Worm (Caenorhabditis elegans) whole organism, L4 larva: ENCODE measurements around the gene F59A7.5.
A peak's percentile ranks its signal among the peaks of the same experiment; 100 is the strongest.

Experiments used
- D1046.2 ChIP-seq: fragments of 200-800 bp; sonication (Bioruptor generic); IDR thresholded peaks from 2 replicates; pipeline ENCODE4 v1.3.6; 2022; ENCODE audit warnings: missing genetic modification characterization, missing compliant biosample characterization
- F26F4.8 ChIP-seq: fragments of 200-800 bp; sonication (Bioruptor generic); conservative IDR thresholded peaks from 2 replicates; pipeline ENCODE4 v1.3.6; 2022; ENCODE audit warnings: missing genetic modification characterization, missing compliant biosample characterization
- F49E8.2 ChIP-seq: sonication (generic microtip); optimal IDR thresholded peaks from 2 replicates; lab custom pipeline; 2016; ENCODE audit warnings: missing compliant biosample characterization, mild to moderate bottlenecking, missing genetic modification characterization, borderline replicate concordance
- Y48G9A.11 ChIP-seq: fragments of 200-800 bp; sonication (Bioruptor generic); IDR thresholded peaks from 2 replicates; pipeline ENCODE4 v1.3.6; 2022; ENCODE audit warnings: missing genetic modification reagents, missing genetic modification characterization, missing compliant biosample characterization
- aha-1 ChIP-seq: fragments of 150-350 bp; peaks from one replicate; lab custom pipeline; 2014; ENCODE audit warnings: missing biosample characterization, missing genetic modification characterization
- ama-1 ChIP-seq: fragments of 150-350 bp; optimal IDR thresholded peaks from 2 replicates; lab custom pipeline; 2014; ENCODE audit warnings: inconsistent platforms, mixed read lengths
- ceh-28 ChIP-seq: fragments of 150-350 bp; optimal IDR thresholded peaks from 2 replicates; lab custom pipeline; 2014; ENCODE audit warnings: missing biosample characterization, missing genetic modification reagents, missing genetic modification characterization
- ceh-62 ChIP-seq: sonication (generic microtip); optimal IDR thresholded peaks from 2 replicates; lab custom pipeline; 2017; ENCODE audit warnings: missing biosample characterization, missing genetic modification characterization
- ces-1 ChIP-seq: fragments of 150-350 bp; sonication (generic microtip); optimal IDR thresholded peaks from 4 replicates; lab custom pipeline; 2014; ENCODE audit warnings: missing biosample characterization, missing genetic modification reagents, missing genetic modification characterization
- ctbp-1 ChIP-seq: fragments of 200-800 bp; sonication (Bioruptor generic); IDR thresholded peaks from 2 replicates; pipeline ENCODE4 v1.3.6; 2022; ENCODE audit warnings: missing genetic modification reagents, missing genetic modification characterization, missing compliant biosample characterization
- dmd-8 ChIP-seq: fragments of 200-800 bp; sonication (Bioruptor generic); IDR thresholded peaks from 2 replicates; pipeline ENCODE4 v1.3.6; 2022; ENCODE audit warnings: missing genetic modification characterization, missing compliant biosample characterization
- dmd-9 ChIP-seq: fragments of 200-800 bp; sonication (Bioruptor generic); IDR thresholded peaks from 2 replicates; pipeline ENCODE4 v1.3.6; 2022; ENCODE audit warnings: missing genetic modification reagents, missing genetic modification characterization, missing compliant biosample characterization
- dve-1 ChIP-seq: sonication (generic microtip); optimal IDR thresholded peaks from 2 replicates; lab custom pipeline; 2017; ENCODE audit warnings: antibody characterized with exemption, mild to moderate bottlenecking, missing genetic modification characterization, missing compliant biosample characterization; ENCODE audit not compliant: insufficient read depth
- egl-27 ChIP-seq: sonication (generic microtip); optimal IDR thresholded peaks from 3 replicates; lab custom pipeline; 2017; ENCODE audit warnings: missing biosample characterization, missing genetic modification reagents, missing genetic modification characterization
- egl-43 ChIP-seq: fragments of 200-800 bp; sonication (Bioruptor generic); IDR thresholded peaks from 2 replicates; pipeline ENCODE4 v1.3.6; 2022; ENCODE audit warnings: missing genetic modification reagents, missing genetic modification characterization, missing compliant biosample characterization
- jun-1 ChIP-seq: fragments of 150-350 bp; optimal IDR thresholded peaks from 2 replicates; lab custom pipeline; 2014; ENCODE audit warnings: missing biosample characterization, missing genetic modification reagents, missing genetic modification characterization
- lin-1 ChIP-seq: fragments of 200-800 bp; sonication (Bioruptor generic); IDR thresholded peaks from 2 replicates; pipeline ENCODE4 v1.3.6; 2022; ENCODE audit warnings: missing genetic modification reagents, missing genetic modification characterization, missing compliant biosample characterization
- lin-13 ChIP-seq: fragments of 150-350 bp; optimal IDR thresholded peaks from 2 replicates; lab custom pipeline; 2014; ENCODE audit warnings: missing biosample characterization, missing genetic modification reagents, missing genetic modification characterization
- lin-38 ChIP-seq: fragments of 200-800 bp; sonication (Bioruptor generic); IDR thresholded peaks from 2 replicates; pipeline ENCODE4 v1.3.6; 2022; ENCODE audit warnings: missing genetic modification reagents, missing genetic modification characterization, missing compliant biosample characterization
- lir-3 ChIP-seq: sonication (generic microtip); optimal IDR thresholded peaks from 2 replicates; lab custom pipeline; 2016; ENCODE audit warnings: mild to moderate bottlenecking, missing genetic modification characterization, missing compliant biosample characterization
- mdl-1 ChIP-seq, 2 experiments: fragments of 150-350 bp in 1 of 2; sonication (generic microtip) in 1 of 2; optimal IDR thresholded peaks; 2 replicates each; lab custom pipeline; 2014 to 2017; ENCODE audit warnings: missing biosample characterization in 2 of 2, missing genetic modification characterization in 2 of 2
- mdt-29 ChIP-seq: fragments of 200-800 bp; sonication (Bioruptor generic); IDR thresholded peaks from 2 replicates; pipeline ENCODE4 v1.3.6; 2022; ENCODE audit warnings: missing genetic modification reagents, missing genetic modification characterization, missing compliant biosample characterization
- mep-1 ChIP-seq: fragments of 150-350 bp; sonication (generic microtip); optimal IDR thresholded peaks from 3 replicates; lab custom pipeline; 2014; ENCODE audit warnings: missing biosample characterization, missing genetic modification characterization
- nhr-102 ChIP-seq: sonication (generic microtip); optimal IDR thresholded peaks from 2 replicates; lab custom pipeline; 2016; ENCODE audit warnings: mild to moderate bottlenecking, missing genetic modification characterization, moderate library complexity, missing compliant biosample characterization
- nhr-11 ChIP-seq: fragments of 150-350 bp; optimal IDR thresholded peaks from 2 replicates; lab custom pipeline; 2014; ENCODE audit warnings: missing biosample characterization, missing genetic modification characterization
- nhr-28 ChIP-seq: fragments of 150-350 bp; optimal IDR thresholded peaks from 2 replicates; lab custom pipeline; 2014; ENCODE audit warnings: missing biosample characterization, missing genetic modification characterization
- nhr-48 ChIP-seq: sonication (generic microtip); optimal IDR thresholded peaks from 2 replicates; lab custom pipeline; 2016; ENCODE audit warnings: mild to moderate bottlenecking, missing genetic modification characterization, missing compliant biosample characterization
- nhr-6 ChIP-seq: fragments of 150-350 bp; optimal IDR thresholded peaks from 2 replicates; lab custom pipeline; 2014; ENCODE audit warnings: missing biosample characterization, missing genetic modification characterization
- nhr-76 ChIP-seq: fragments of 150-350 bp; optimal IDR thresholded peaks from 2 replicates; lab custom pipeline; 2014; ENCODE audit warnings: missing biosample characterization, missing genetic modification characterization
- pha-4 ChIP-seq, 2 experiments: fragments of 150-350 bp in 1 of 2; fragments of 200-800 bp in 1 of 2; sonication (Bioruptor generic) in 1 of 2; IDR thresholded peaks in 1 of 2; optimal IDR thresholded peaks in 1 of 2; 2 replicates each; pipeline versions ENCODE4 v1.3.6 to Lab custom; 2014 to 2022; ENCODE audit warnings: missing genetic modification characterization in 2 of 2, missing genetic modification reagents in 2 of 2, missing biosample characterization in 1 of 2, missing compliant biosample characterization in 1 of 2
- rbr-2 ChIP-seq: sonication (generic microtip); optimal IDR thresholded peaks from 2 replicates; lab custom pipeline; 2016; ENCODE audit warnings: missing genotype, missing genetic modification characterization, missing compliant biosample characterization
- set-16 ChIP-seq: fragments of 200-800 bp; sonication (Bioruptor generic); IDR thresholded peaks from 2 replicates; pipeline ENCODE4 v1.3.6; 2022; ENCODE audit warnings: missing genetic modification reagents, missing genetic modification characterization, missing compliant biosample characterization
- snpc-1.2 ChIP-seq: fragments of 200-800 bp; sonication (Bioruptor generic); IDR thresholded peaks from 2 replicates; pipeline ENCODE4 v1.3.6; 2022; ENCODE audit warnings: missing genetic modification reagents, missing genetic modification characterization, missing compliant biosample characterization
- snpc-4 ChIP-seq: fragments of 150-350 bp; optimal IDR thresholded peaks from 2 replicates; lab custom pipeline; 2014; ENCODE audit warnings: missing biosample characterization, missing genetic modification characterization
- ztf-7 ChIP-seq: fragments of 150-350 bp; optimal IDR thresholded peaks from 2 replicates; lab custom pipeline; 2014; ENCODE audit warnings: missing biosample characterization, missing genetic modification characterization

The F59A7.5 gene

ce11 chrV:2067985-2068499, 45.6 kb downstream of the F59A7.5 start, which contains the start of gene lbp-9 (continued):
- TF ChIP-seq mdl-1 (tag; optimal IDR thresholded peaks at IDR 0.05; lab: Kevin White, UChicago) (peak in 1 of 2 experiments; percentile 88), rbr-2 (tag; lab: Kevin White, UChicago) (peak; percentile 28), snpc-1.2 (GFP tag; lab: Robert Waterston, UW) (peak; percentile 43; the same call in 1 of the 2 replicates), lin-1 (GFP tag; lab: Robert Waterston, UW) (no peak), jun-1 (tag; lab: Kevin White, UChicago) (no peak), nhr-76 (tag; lab: Kevin White, UChicago) (no peak), ama-1 (lab: Kevin White, UChicago) (peak; percentile 23), ceh-62 (tag; lab: Kevin White, UChicago) (no peak), lin-13 (GFP tag; lab: Kevin White, UChicago) (peak; percentile 12), lir-3 (tag; lab: Kevin White, UChicago) (no peak), Y48G9A.11 (no peak), nhr-28 (tag; lab: Kevin White, UChicago) (peak; percentile 53), dmd-9 (no peak), mdt-29 (GFP tag; lab: Robert Waterston, UW) (peak; percentile 25; the same call in 1 of the 2 replicates)

ce11 chrV:2068728-2069443, 46.4 kb downstream of the F59A7.5 start:
- TF ChIP-seq lin-38 (peak; percentile 12; the same call in 1 of the 2 replicates), D1046.2 (GFP tag; lab: Robert Waterston, UW) (no peak), egl-43 (GFP tag; lab: Robert Waterston, UW) (no peak), nhr-11 (tag; lab: Kevin White, UChicago) (no peak), F49E8.2 (tag; lab: Kevin White, UChicago) (peak; percentile 17), snpc-4 (tag; lab: Kevin White, UChicago) (no peak), set-16 (GFP tag; lab: Robert Waterston, UW) (peak; percentile 16; the same call in 1 of the 2 replicates), nhr-102 (tag; lab: Kevin White, UChicago) (no peak), aha-1 (tag; lab: Kevin White, UChicago) (peak; percentile 67), pha-4 (GFP tag; IDR thresholded peaks at IDR 0.05; lab: Robert Waterston, UW) (peak; percentile 14; the same call in 1 of the 2 replicates), pha-4 (tag; optimal IDR thresholded peaks at IDR 0.05; lab: Kevin White, UChicago) (no peak), mep-1 (no peak), egl-27 (no peak), ceh-28 (tag; lab: Kevin White, UChicago) (no peak), nhr-6 (tag; lab: Kevin White, UChicago) (no peak), ctbp-1 (GFP tag; lab: Robert Waterston, UW) (no peak), F26F4.8 (GFP tag; lab: Robert Waterston, UW) (no peak), dmd-8 (GFP tag; lab: Robert Waterston, UW) (0 out of 2 replicates have a peak, but pooled peaks have one; percentile 28), ces-1 (GFP tag; lab: Kevin White, UChicago) (no peak), dve-1 (tag; lab: Kevin White, UChicago) (no peak), mdl-1 (tag; optimal IDR thresholded peaks at IDR 0.05; lab: Kevin White, UChicago) (no peak)

- TF ChIP-seq ztf-7 (tag; lab: Kevin White, UChicago): no peak
- no peak for TF ChIP-seq nhr-48 (tag; lab: Kevin White, UChicago)
- no peak for TF ChIP-seq nhr-28 (tag; lab: Kevin White, UChicago)
- no peak for TF ChIP-seq lin-1 (GFP tag; lab: Robert Waterston, UW)
- TF ChIP-seq ctbp-1 (GFP tag; lab: Robert Waterston, UW): no peak
These were observed 50.3 kb downstream of the F59A7.5 start, which contains the start of gene Y40B10A.9 for ce11 chrV:2072807-2073206. Gene Y40B10A.9 (minus strand): TSS chrV:2072907.
